Worm (Caenorhabditis elegans): ENCODE data around the gene fkh-3.

The fkh-3 gene

ce11 chrX:13414974-13415373, 8.3 kb downstream of the fkh-3 start (continued):
- TF ChIP-seq mdt-29 (GFP tag; IDR thresholded peaks at IDR 0.05), result 0 out of 2 replicates have a peak, but pooled peaks have one; percentile 24
- TF ChIP-seq pha-4 (GFP tag; IDR thresholded peaks at IDR 0.05), result peak; percentile 64; the same call in 1 of the 2 replicates
- TF ChIP-seq pha-4 (tag; optimal IDR thresholded peaks at IDR 0.05), result no peak
- TF ChIP-seq hlh-30 (tag; optimal IDR thresholded peaks at IDR 0.05; ENCODE audit: insufficient read depth), result peak; percentile 25
- no peak for TF ChIP-seq ctbp-1 (GFP tag; IDR thresholded peaks at IDR 0.05)
- peak; percentile 58 for TF ChIP-seq hlh-11 (tag; optimal IDR thresholded peaks at IDR 0.05)
- no peak for TF ChIP-seq ceh-32 (tag; optimal IDR thresholded peaks at IDR 0.05; ENCODE audit: poor library complexity)
- TF ChIP-seq ztf-7 (tag; optimal IDR thresholded peaks at IDR 0.05), result no peak
- peak; percentile 70 for TF ChIP-seq mes-2 (tag; optimal IDR thresholded peaks at IDR 0.05; ENCODE audit: poor library complexity, severe bottlenecking)
- TF ChIP-seq unc-130 (GFP tag; optimal IDR thresholded peaks at IDR 0.05), result no peak
- no peak for TF ChIP-seq daf-12 (tag; optimal IDR thresholded peaks at IDR 0.05)
- peak; percentile 59; the same call in 1 of the 2 replicates for TF ChIP-seq lin-1 (GFP tag; IDR thresholded peaks at IDR 0.05)
- TF ChIP-seq arid-1 (GFP tag; conservative IDR thresholded peaks at IDR 0.05), result peak; percentile 71; the same call in 1 of the 2 replicates
- TF ChIP-seq ceh-62 (tag; optimal IDR thresholded peaks at IDR 0.05), result no peak
- TF ChIP-seq snpc-1.2 (GFP tag; IDR thresholded peaks at IDR 0.05), result peak; percentile 67
- TF ChIP-seq T26A8.4 (GFP tag; IDR thresholded peaks at IDR 0.05), result peak; percentile 47; the same call in 1 of the 2 replicates
- TF ChIP-seq duxl-1 (tag; optimal IDR thresholded peaks at IDR 0.05; ENCODE audit: poor library complexity), result peak; percentile 35
- 0 out of 2 replicates have a peak, but pooled peaks have one; percentile 39 for TF ChIP-seq zfp-3 (GFP tag; conservative IDR thresholded peaks at IDR 0.05)
- TF ChIP-seq nhr-41 (GFP tag; IDR thresholded peaks at IDR 0.05), result 0 out of 2 replicates have a peak, but pooled peaks have one; percentile 58
- TF ChIP-seq lin-38 (GFP tag; IDR thresholded peaks at IDR 0.05), result no peak; the same call in 1 of the 2 replicates
- peak; percentile 53; the same call in 1 of the 2 replicates for TF ChIP-seq daf-8 (GFP tag; IDR thresholded peaks at IDR 0.05)
- 0 out of 2 replicates have a peak, but pooled peaks have one; percentile 17 for TF ChIP-seq dmd-8 (GFP tag; IDR thresholded peaks at IDR 0.05)
- no peak for TF ChIP-seq egl-27 (tag; optimal IDR thresholded peaks at IDR 0.05)
- TF ChIP-seq Y5F2A.4 (GFP tag; optimal IDR thresholded peaks at IDR 0.05), result no peak
- TF ChIP-seq ceh-20 (GFP tag; IDR thresholded peaks at IDR 0.05), result no peak
- TF ChIP-seq lim-7 (GFP tag; IDR thresholded peaks at IDR 0.05), result peak; percentile 76
- no peak for TF ChIP-seq unc-62 (GFP tag; optimal IDR thresholded peaks at IDR 0.05 in 1 of 2)
- no peak for TF ChIP-seq unc-62 (tag; optimal IDR thresholded peaks at IDR 0.05)
- peak; percentile 76 for TF ChIP-seq tra-1 (GFP tag; IDR thresholded peaks at IDR 0.05)
- no peak for TF ChIP-seq nhr-76 (tag; optimal IDR thresholded peaks at IDR 0.05)
- TF ChIP-seq snpc-4 (tag; optimal IDR thresholded peaks at IDR 0.05), result no peak
- TF ChIP-seq daf-16 (GFP tag; optimal IDR thresholded peaks at IDR 0.05), result peak in 1 of 2 experiments; percentile 70
- no peak for TF ChIP-seq daf-16 (tag; optimal IDR thresholded peaks at IDR 0.05)
- 0 out of 2 replicates have a peak, but pooled peaks have one; percentile 38 for TF ChIP-seq madf-9 (GFP tag; conservative IDR thresholded peaks at IDR 0.05)
- TF ChIP-seq Y48G9A.11 (GFP tag; IDR thresholded peaks at IDR 0.05), result peak; percentile 44; the same call in 1 of the 2 replicates
- peak; percentile 43 for TF ChIP-seq nhr-28 (tag; optimal IDR thresholded peaks at IDR 0.05)
- peak; percentile 49 for TF ChIP-seq nhr-102 (tag; optimal IDR thresholded peaks at IDR 0.05)
- 0 out of 2 replicates have a peak, but pooled peaks have one; percentile 19 for TF ChIP-seq ZK337.2 (GFP tag; IDR thresholded peaks at IDR 0.05)
- TF ChIP-seq fkh-10 (GFP tag; optimal IDR thresholded peaks at IDR 0.05), result no peak
- TF ChIP-seq vab-7 (GFP tag; IDR thresholded peaks at IDR 0.05), result peak; percentile 90
- TF ChIP-seq saeg-2 (GFP tag; IDR thresholded peaks at IDR 0.05), result no peak
- 0 out of 2 replicates have a peak, but pooled peaks have one; percentile 28 for TF ChIP-seq D1046.2 (GFP tag; IDR thresholded peaks at IDR 0.05)
- no peak for TF ChIP-seq attf-4 (tag; optimal IDR thresholded peaks at IDR 0.05)
- TF ChIP-seq dmd-9 (GFP tag; IDR thresholded peaks at IDR 0.05), result 0 out of 2 replicates have a peak, but pooled peaks have one; percentile 35
- no peak for TF ChIP-seq unc-39 (tag; optimal IDR thresholded peaks at IDR 0.05)

All from whole organism, L4 larva.